Worm (Caenorhabditis elegans): Measurements from ENCODE around the gene npr-13.

The npr-13 gene

ce11 chrV:14876257-14876656 lies 17.9 kb upstream of the npr-13 start (continued):
- TF ChIP-seq lin-14 (GFP tag; optimal IDR thresholded peaks at IDR 0.05) (peak; percentile 38), efl-1 (optimal IDR thresholded peaks at IDR 0.05) (peak; percentile 20 to 45), efl-1 (GFP tag; optimal IDR thresholded peaks at IDR 0.05 in 1 of 2) (peak in 1 of 2 experiments; percentile 82), ceh-8 (GFP tag; optimal IDR thresholded peaks at IDR 0.05) (no peak), C16A3.4 (tag; optimal IDR thresholded peaks at IDR 0.05) (peak; percentile 50), irx-1 (tag; optimal IDR thresholded peaks at IDR 0.05) (no peak), hlh-4 (tag; optimal IDR thresholded peaks at IDR 0.05) (no peak), ces-1 (GFP tag; optimal IDR thresholded peaks at IDR 0.05) (no peak), unc-130 (tag; optimal IDR thresholded peaks at IDR 0.05) (peak; percentile 8), nhr-77 (tag; optimal IDR thresholded peaks at IDR 0.05) (peak; percentile 46), nhr-237 (tag; optimal IDR thresholded peaks at IDR 0.05) (no peak), dpl-1 (GFP tag; optimal IDR thresholded peaks at IDR 0.05) (peak in 2 of 3 experiments; percentile 11 to 32), fkh-4 (tag; optimal IDR thresholded peaks at IDR 0.05; ENCODE audit: borderline replicate concordance) (no peak), nhr-12 (tag; optimal IDR thresholded peaks at IDR 0.05) (no peak), elt-2 (tag; optimal IDR thresholded peaks at IDR 0.05) (peak; percentile 20), swsn-7 (tag; optimal IDR thresholded peaks at IDR 0.05) (peak; percentile 56), lin-35 (GFP tag; optimal IDR thresholded peaks at IDR 0.05) (peak; percentile 39 to 70), hlh-17 (GFP tag; optimal IDR thresholded peaks at IDR 0.05; ENCODE audit: borderline replicate concordance) (no peak), ceh-82 (tag; optimal IDR thresholded peaks at IDR 0.05) (peak in 2 of 3 experiments; percentile 12 to 28), snu-23 (GFP tag; optimal IDR thresholded peaks at IDR 0.05) (peak; percentile 69), nhr-19 (GFP tag; conservative IDR thresholded peaks at IDR 0.05) (peak; percentile 55), nhr-76 (tag; optimal IDR thresholded peaks at IDR 0.05) (peak; percentile 19), zip-4 (GFP tag; optimal IDR thresholded peaks at IDR 0.05) (no peak), pax-3 (tag; optimal IDR thresholded peaks at IDR 0.05) (no peak), grh-1 (GFP tag; IDR thresholded peaks at IDR 0.05) (peak; percentile 48; the same call in 1 of the 2 replicates)

ce11 chrV:14875371-14875770 lies 17.0 kb upstream of the npr-13 start, which contains the start of gene ZC412.5:
Gene ZC412.5 (minus strand): TSS chrV:14875471.
- no peak for TF ChIP-seq grh-1 (GFP tag; IDR thresholded peaks at IDR 0.05)
- TF ChIP-seq pag-3 (tag; optimal IDR thresholded peaks at IDR 0.05; ENCODE audit: borderline replicate concordance, insufficient read depth): no peak
- TF ChIP-seq alr-1 (tag; optimal IDR thresholded peaks at IDR 0.05; ENCODE audit: borderline replicate concordance): no peak
- no peak for TF ChIP-seq lin-39 (tag; optimal IDR thresholded peaks at IDR 0.05)
- TF ChIP-seq efl-1 (optimal IDR thresholded peaks at IDR 0.05): no peak
- peak in 1 of 2 experiments; percentile 14 for TF ChIP-seq efl-1 (GFP tag; optimal IDR thresholded peaks at IDR 0.05 in 1 of 2)

ce11 chrV:14871365-14871764 lies 13.0 kb upstream of the npr-13 start, which contains the start of gene ZC412.3:
Gene ZC412.3 (minus strand): TSS chrV:14871547.
- TF ChIP-seq efl-3 (GFP tag; optimal IDR thresholded peaks at IDR 0.05) (no peak), ces-1 (GFP tag; optimal IDR thresholded peaks at IDR 0.05) (no peak), nhr-85 (tag) (no peak), ceh-82 (tag; optimal IDR thresholded peaks at IDR 0.05) (no peak), pag-3 (tag; optimal IDR thresholded peaks at IDR 0.05; ENCODE audit: borderline replicate concordance, insufficient read depth) (peak; percentile 88), ztf-4 (tag; optimal IDR thresholded peaks at IDR 0.05) (no peak), snpc-4 (tag; optimal IDR thresholded peaks at IDR 0.05) (no peak), mep-1 (tag; optimal IDR thresholded peaks at IDR 0.05) (peak; percentile 11), tbx-2 (tag; optimal IDR thresholded peaks at IDR 0.05) (no peak), unc-130 (tag; optimal IDR thresholded peaks at IDR 0.05) (peak; percentile 56), vab-15 (tag; optimal IDR thresholded peaks at IDR 0.05) (peak; percentile 3), lin-39 (tag; optimal IDR thresholded peaks at IDR 0.05) (peak; percentile 53), isw-1 (GFP tag; IDR thresholded peaks at IDR 0.05) (no peak), lin-15B (tag; optimal IDR thresholded peaks at IDR 0.05) (no peak), alr-1 (tag; optimal IDR thresholded peaks at IDR 0.05; ENCODE audit: borderline replicate concordance) (no peak), nhr-90 (tag; optimal IDR thresholded peaks at IDR 0.05; ENCODE audit: poor library complexity) (no peak), lin-14 (GFP tag; optimal IDR thresholded peaks at IDR 0.05) (peak; percentile 77), rnt-1 (tag; optimal IDR thresholded peaks at IDR 0.05) (peak; percentile 72), ceh-90 (tag; optimal IDR thresholded peaks at IDR 0.05) (no peak), unc-98 (GFP tag; IDR thresholded peaks at IDR 0.05) (no peak), hlh-17 (GFP tag; optimal IDR thresholded peaks at IDR 0.05; ENCODE audit: borderline replicate concordance) (no peak), zag-1 (tag; optimal IDR thresholded peaks at IDR 0.05) (no peak), zip-4 (GFP tag; optimal IDR thresholded peaks at IDR 0.05) (no peak), snu-23 (GFP tag; optimal IDR thresholded peaks at IDR 0.05) (peak; percentile 23), nhr-77 (tag; optimal IDR thresholded peaks at IDR 0.05) (no peak), nhr-47 (tag; optimal IDR thresholded peaks at IDR 0.05) (no peak), swsn-7 (tag; optimal IDR thresholded peaks at IDR 0.05) (no peak)

Data from whole organism, L1 larva.